Worm (Caenorhabditis elegans): ENCODE data around the gene nhr-91.

Gene nhr-91

DNA sequence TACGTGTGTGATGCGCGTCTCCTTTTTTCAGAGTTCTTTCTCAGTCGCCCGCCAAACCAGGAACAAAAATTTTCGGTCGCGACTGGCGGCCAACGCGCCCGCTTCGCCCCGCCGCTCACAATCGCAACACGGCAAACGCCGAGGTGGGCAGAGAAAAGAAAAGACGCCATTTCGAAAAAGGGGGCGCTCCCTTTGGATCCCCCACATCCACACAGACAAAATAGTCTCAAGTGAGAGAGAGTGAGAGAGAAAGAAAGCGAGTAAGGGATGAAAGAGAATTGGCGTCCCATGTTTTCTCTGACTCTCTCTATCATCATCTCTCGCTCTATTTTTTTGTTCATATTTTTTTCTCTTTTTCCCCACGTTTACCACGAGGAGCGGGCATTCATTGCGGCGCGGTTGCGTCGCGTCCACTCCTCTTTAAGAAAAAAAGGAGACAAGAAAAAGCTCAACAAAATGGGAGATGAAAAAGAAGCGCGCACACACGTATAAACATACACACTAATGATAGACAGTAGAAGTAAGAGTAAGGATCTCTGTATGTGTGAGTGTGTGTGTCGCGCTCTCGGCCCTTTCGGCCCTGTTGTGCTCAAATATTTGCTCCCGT, 44.8 kb downstream of the nhr-91 start (continued):
- TF ChIP-seq K11D2.4 (GFP tag; IDR thresholded peaks at IDR 0.05) (peak; percentile 68), chd-7 (tag; optimal IDR thresholded peaks at IDR 0.05) (peak; percentile 80), ZK185.1 (tag; optimal IDR thresholded peaks at IDR 0.05; ENCODE audit: poor library complexity, severe bottlenecking) (peak; percentile 48), madf-3 (GFP tag; IDR thresholded peaks at IDR 0.05) (0 out of 2 replicates have a peak, but pooled peaks have one; percentile 20), Y67H2A.10 (GFP tag; conservative IDR thresholded peaks at IDR 0.05) (no peak), zfh-2 (GFP tag; conservative IDR thresholded peaks at IDR 0.05) (peak; percentile 99), F22D6.2 (tag; optimal IDR thresholded peaks at IDR 0.05) (peak; percentile 81), lin-26 (GFP tag; IDR thresholded peaks at IDR 0.05) (peak; percentile 56; the same call in 1 of the 2 replicates), let-526 (GFP tag; IDR thresholded peaks at IDR 0.05) (0 out of 2 replicates have a peak, but pooled peaks have one; percentile 14), zim-3 (tag; optimal IDR thresholded peaks at IDR 0.05) (peak; percentile 59), attf-5 (GFP tag; optimal IDR thresholded peaks at IDR 0.05) (peak; percentile 89), ceh-27 (GFP tag; optimal IDR thresholded peaks at IDR 0.05) (peak; percentile 61), ekl-4 (GFP tag; IDR thresholded peaks at IDR 0.05) (no peak), gei-17 (GFP tag; optimal IDR thresholded peaks at IDR 0.05) (peak; percentile 71), egrh-3 (GFP tag; IDR thresholded peaks at IDR 0.05) (peak; percentile 73), repo-1 (tag; optimal IDR thresholded peaks at IDR 0.05) (peak; percentile 64), B0035.1 (tag; optimal IDR thresholded peaks at IDR 0.05) (peak; percentile 59), ztf-26 (tag; optimal IDR thresholded peaks at IDR 0.05) (peak; percentile 93)

ce11 chrX:15354938-15355337, 45.8 kb downstream of the nhr-91 start, which contains the start of gene nfki-1:
Gene nfki-1, plus strand, starts transcription at chrX:15355238.
- TF ChIP-seq ceh-91 (GFP tag; IDR thresholded peaks at IDR 0.05): no peak
- no peak for TF ChIP-seq xnd-1 (tag; optimal IDR thresholded peaks at IDR 0.05)
- TF ChIP-seq unc-130 (GFP tag; optimal IDR thresholded peaks at IDR 0.05): no peak
- no peak for TF ChIP-seq snpc-3.4 (tag; optimal IDR thresholded peaks at IDR 0.05)
- no peak for TF ChIP-seq rcor-1 (GFP tag; IDR thresholded peaks at IDR 0.05)
- TF ChIP-seq ztf-18 (tag; optimal IDR thresholded peaks at IDR 0.05): no peak
- no peak for TF ChIP-seq hmg-20 (GFP tag; IDR thresholded peaks at IDR 0.05)
- TF ChIP-seq Y53F4B.3 (GFP tag; IDR thresholded peaks at IDR 0.05): no peak
- no peak for TF ChIP-seq ceh-27 (GFP tag; optimal IDR thresholded peaks at IDR 0.05)
- TF ChIP-seq K11D2.4 (GFP tag; IDR thresholded peaks at IDR 0.05): no peak

DNA sequence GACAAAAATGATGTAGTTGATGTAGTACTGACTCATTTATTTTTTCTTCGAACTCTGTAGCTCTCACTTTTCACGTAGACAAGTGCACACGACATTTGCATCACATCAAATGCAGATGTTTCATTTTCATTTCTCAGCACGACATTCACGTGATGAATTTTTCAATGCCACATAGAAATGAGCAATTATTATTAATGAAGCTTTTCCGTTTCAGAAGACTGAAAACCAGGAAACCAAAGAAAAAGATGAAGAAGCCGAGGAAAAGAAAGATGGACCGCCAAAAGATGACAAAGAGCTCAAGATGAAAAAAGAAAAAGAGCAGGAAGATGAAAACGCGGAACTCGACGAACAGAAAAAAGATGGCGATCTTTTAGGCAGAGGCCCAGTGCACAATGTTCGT, 46.4 kb downstream of the nhr-91 start:
- TF ChIP-seq madf-10 (tag; optimal IDR thresholded peaks at IDR 0.05) (peak; percentile 56), mcd-1 (GFP tag; IDR thresholded peaks at IDR 0.05) (no peak), lsy-27 (tag; optimal IDR thresholded peaks at IDR 0.05; ENCODE audit: borderline replicate concordance, insufficient read depth) (no peak), F57C9.4 (tag; optimal IDR thresholded peaks at IDR 0.05) (no peak), lin-35 (GFP tag; optimal IDR thresholded peaks at IDR 0.05) (peak in 1 of 3 experiments; percentile 43)

DNA sequence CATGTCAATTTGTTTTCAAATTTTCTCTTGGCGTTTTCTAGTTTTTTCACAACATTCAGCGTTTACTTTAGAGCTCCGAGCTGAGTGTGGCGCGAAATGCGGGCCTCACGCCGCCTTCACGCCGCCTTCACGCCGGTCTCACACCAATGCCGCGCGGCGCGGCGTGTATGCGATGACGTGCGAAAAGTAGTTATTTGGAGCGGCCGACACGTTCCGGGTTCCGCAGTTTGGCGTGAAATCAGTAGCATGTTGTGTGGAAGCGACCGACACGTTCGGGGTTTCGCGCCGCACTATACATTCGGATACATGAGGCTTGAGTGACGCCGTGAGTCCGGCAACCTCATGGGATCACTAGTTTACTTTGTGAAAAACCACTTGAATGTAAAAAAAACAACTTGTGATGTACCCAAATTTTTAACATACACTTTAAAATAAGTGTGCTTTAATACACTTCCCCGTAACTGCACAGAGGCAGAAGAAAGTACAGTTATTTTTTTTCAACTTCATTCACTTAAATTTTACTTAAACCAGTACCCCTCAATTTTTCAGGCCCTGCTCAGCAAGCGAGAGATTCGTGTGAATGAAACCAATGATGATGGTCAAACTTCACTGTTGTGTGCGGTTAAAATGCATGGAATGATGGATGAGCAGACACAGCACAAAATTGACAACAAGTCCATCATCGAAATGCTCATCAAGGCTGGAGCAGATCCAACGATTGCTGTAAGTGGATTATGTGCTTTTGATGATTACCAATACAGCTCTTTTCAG, 53.2 kb downstream of the nhr-91 start:
- TF ChIP-seq ceh-27 (GFP tag; optimal IDR thresholded peaks at IDR 0.05) (peak; percentile 32), snpc-1.3 (tag; optimal IDR thresholded peaks at IDR 0.05; ENCODE audit: insufficient read depth) (no peak), egl-44 (GFP tag; IDR thresholded peaks at IDR 0.05) (no peak), ets-4 (GFP tag; optimal IDR thresholded peaks at IDR 0.05) (no peak), dpff-1 (tag; optimal IDR thresholded peaks at IDR 0.05) (peak; percentile 19), let-607 (tag; optimal IDR thresholded peaks at IDR 0.05) (no peak), F10E7.11 (tag; optimal IDR thresholded peaks at IDR 0.05) (no peak), aptf-2 (GFP tag; conservative IDR thresholded peaks at IDR 0.05) (no peak), F57A8.1 (GFP tag; optimal IDR thresholded peaks at IDR 0.05) (no peak), somi-1 (GFP tag; optimal IDR thresholded peaks at IDR 0.05) (no peak), ceh-40 (GFP tag; IDR thresholded peaks at IDR 0.05) (no peak), snpc-3.4 (tag; optimal IDR thresholded peaks at IDR 0.05) (no peak), ama-1 (optimal IDR thresholded peaks at IDR 0.05) (no peak), ama-1 (GFP tag; optimal IDR thresholded peaks at IDR 0.05) (no peak)

Data from whole organism, young adult.